Fruit fly (Drosophila melanogaster) whole organism, embryonic: ENCODE results near the gene CG1416.

Experiments
- Aef1 ChIP-seq: fragments of 200-800 bp; sonication (Bioruptor generic); IDR thresholded peaks from 3 replicates; pipeline ENCODE4 v1.3.6; 2022; ENCODE audit warnings: missing biosample characterization, missing genetic modification characterization
- Atf-2 ChIP-seq: fragments of 200-800 bp; sonication (Bioruptor generic); optimal IDR thresholded peaks from 2 replicates; lab custom pipeline; 2016; ENCODE audit warnings: missing biosample characterization, missing genetic modification characterization
- Blimp-1 ChIP-seq: fragments of 200-800 bp; sonication (Bioruptor generic); optimal IDR thresholded peaks from 3 replicates; lab custom pipeline; 2018; ENCODE audit warnings: missing biosample characterization, missing genetic modification characterization, mild to moderate bottlenecking, moderate library complexity, missing genetic modification reagents
- Bteb2 ChIP-seq: fragments of 200-800 bp; sonication (Bioruptor generic); optimal IDR thresholded peaks from 2 replicates; lab custom pipeline; 2016; ENCODE audit warnings: missing biosample characterization, missing genetic modification characterization
- CG10366 ChIP-seq: fragments of 200-800 bp; sonication (Bioruptor generic); IDR thresholded peaks from 2 replicates; pipeline ENCODE4 v1.3.6; 2022; ENCODE audit warnings: missing biosample characterization, missing genetic modification characterization
- CG10979 ChIP-seq: fragments of 200-800 bp; sonication (Bioruptor generic); optimal IDR thresholded peaks from 2 replicates; lab custom pipeline; 2018; ENCODE audit warnings: missing biosample characterization, mild to moderate bottlenecking, missing genetic modification characterization, moderate library complexity
- CG11723 ChIP-seq: fragments of 200-800 bp; sonication (Bioruptor generic); optimal IDR thresholded peaks from 2 replicates; lab custom pipeline; 2017; ENCODE audit warnings: missing biosample characterization, mild to moderate bottlenecking, missing genetic modification characterization
- CG12236 ChIP-seq: fragments of 200-800 bp; sonication (Bioruptor generic); optimal IDR thresholded peaks from 2 replicates; lab custom pipeline; 2016; ENCODE audit warnings: missing biosample characterization, missing genetic modification characterization
- CG13296 ChIP-seq: fragments of 200-800 bp; sonication (Bioruptor generic); optimal IDR thresholded peaks from 3 replicates; lab custom pipeline; 2018; ENCODE audit warnings: missing biosample characterization, mild to moderate bottlenecking, missing genetic modification characterization
- CG13424 ChIP-seq: fragments of 200-800 bp; sonication (Bioruptor generic); optimal IDR thresholded peaks from 2 replicates; lab custom pipeline; 2019; ENCODE audit warnings: missing biosample characterization, mild to moderate bottlenecking, missing genetic modification characterization, moderate library complexity
- CG15073 ChIP-seq: fragments of 200-800 bp; sonication (Bioruptor generic); optimal IDR thresholded peaks from 2 replicates; lab custom pipeline; 2016; ENCODE audit warnings: missing biosample characterization, missing genetic modification characterization
- CG1602 ChIP-seq: fragments of 200-800 bp; sonication (Bioruptor generic); optimal IDR thresholded peaks from 3 replicates; lab custom pipeline; 2016; ENCODE audit warnings: missing biosample characterization, missing genetic modification characterization
- CG16815 ChIP-seq: fragments of 200-800 bp; sonication (Bioruptor generic); optimal IDR thresholded peaks from 3 replicates; lab custom pipeline; 2017; ENCODE audit warnings: missing biosample characterization, mild to moderate bottlenecking, missing genetic modification characterization
- CG17802 ChIP-seq: fragments of 200-800 bp; sonication (Bioruptor generic); optimal IDR thresholded peaks from 2 replicates; lab custom pipeline; 2018; ENCODE audit warnings: missing biosample characterization, mild to moderate bottlenecking, missing genetic modification characterization, moderate library complexity
- CG31388 ChIP-seq: fragments of 200-800 bp; sonication (Bioruptor generic); optimal IDR thresholded peaks from 2 replicates; lab custom pipeline; 2016; ENCODE audit warnings: missing biosample characterization, missing genetic modification characterization
- CG4707 ChIP-seq: fragments of 200-800 bp; sonication (Bioruptor generic); optimal IDR thresholded peaks from 2 replicates; lab custom pipeline; 2018; ENCODE audit warnings: missing biosample characterization, mild to moderate bottlenecking, missing genetic modification characterization, moderate library complexity
- CG7786 ChIP-seq: fragments of 200-800 bp; sonication (Bioruptor generic); optimal IDR thresholded peaks from 2 replicates; lab custom pipeline; 2016; ENCODE audit warnings: missing biosample characterization, missing genetic modification characterization
- CG7963 ChIP-seq: fragments of 200-800 bp; sonication (Bioruptor generic); IDR thresholded peaks from 3 replicates; pipeline ENCODE4 v1.3.6; 2022; ENCODE audit warnings: missing biosample characterization, missing genetic modification characterization; ENCODE audit not compliant: partially characterized antibody
- CG8281 ChIP-seq: fragments of 200-800 bp; sonication (Bioruptor generic); optimal IDR thresholded peaks from 2 replicates; lab custom pipeline; 2018; ENCODE audit warnings: missing biosample characterization, mild to moderate bottlenecking, missing genetic modification characterization, moderate library complexity
- Dip3 ChIP-seq: fragments of 200-800 bp; sonication (Bioruptor generic); optimal IDR thresholded peaks from 3 replicates; lab custom pipeline; 2016; ENCODE audit warnings: missing biosample characterization, missing genetic modification characterization
- Dp ChIP-seq: fragments of 200-800 bp; sonication (Bioruptor generic); optimal IDR thresholded peaks from 2 replicates; lab custom pipeline; 2018; ENCODE audit warnings: missing biosample characterization, mild to moderate bottlenecking, missing genetic modification characterization, moderate library complexity
- HmgD ChIP-seq: fragments of 200-800 bp; sonication (Bioruptor generic); optimal IDR thresholded peaks from 3 replicates; lab custom pipeline; 2016; ENCODE audit warnings: missing biosample characterization, missing genetic modification characterization
- Max ChIP-seq: fragments of 200-800 bp; sonication (Bioruptor generic); optimal IDR thresholded peaks from 2 replicates; lab custom pipeline; 2016; ENCODE audit warnings: missing biosample characterization, mild to moderate bottlenecking, missing genetic modification characterization
- NfI ChIP-seq: fragments of 200-800 bp; sonication (Bioruptor generic); optimal IDR thresholded peaks from 3 replicates; lab custom pipeline; 2018; ENCODE audit warnings: missing biosample characterization, mild to moderate bottlenecking, missing genetic modification characterization, moderate library complexity
- Six4 ChIP-seq: fragments of 200-800 bp; sonication (Bioruptor generic); optimal IDR thresholded peaks from 2 replicates; lab custom pipeline; 2016; ENCODE audit warnings: missing biosample characterization, missing genetic modification characterization
- Sox100B ChIP-seq: fragments of 200-800 bp; sonication (Bioruptor generic); optimal IDR thresholded peaks from 3 replicates; lab custom pipeline; 2018; ENCODE audit warnings: missing biosample characterization, mild to moderate bottlenecking, missing genetic modification characterization
- Trl ChIP-seq, 3 experiments: fragments of >200 bp in 2 of 3; fragments of 200-800 bp in 1 of 3; sonication (Bioruptor generic) in 1 of 3; optimal IDR thresholded peaks; 2 replicates in 1 of 3; 3 replicates in 2 of 3; lab custom pipeline; 2016 to 2017; ENCODE audit warnings: missing biosample characterization in 1 of 3, missing genetic modification characterization in 1 of 3
- Vsx1 ChIP-seq: fragments of 200-800 bp; sonication (Bioruptor generic); optimal IDR thresholded peaks from 2 replicates; lab custom pipeline; 2017; ENCODE audit warnings: missing biosample characterization, mild to moderate bottlenecking, missing genetic modification characterization, missing genetic modification reagents
- bab2 ChIP-seq: fragments of 200-800 bp; sonication (Bioruptor generic); optimal IDR thresholded peaks from 2 replicates; lab custom pipeline; 2016; ENCODE audit warnings: missing biosample characterization, missing genetic modification characterization
- br ChIP-seq: fragments of >200 bp; optimal IDR thresholded peaks from 2 replicates; lab custom pipeline; 2017
- chif ChIP-seq, 2 experiments: fragments of 200-800 bp; sonication (Bioruptor generic); optimal IDR thresholded peaks; 3 replicates each; lab custom pipeline; 2016; ENCODE audit warnings: missing biosample characterization in 2 of 2, missing genetic modification characterization in 2 of 2
- crc ChIP-seq: fragments of 200-800 bp; sonication (Bioruptor generic); optimal IDR thresholded peaks from 2 replicates; lab custom pipeline; 2016; ENCODE audit warnings: missing biosample characterization, missing genetic modification characterization
- ewg ChIP-seq: fragments of 200-800 bp; sonication (Bioruptor generic); optimal IDR thresholded peaks from 3 replicates; lab custom pipeline; 2017; ENCODE audit warnings: mild to moderate bottlenecking, missing biosample characterization, missing genetic modification reagents, missing genetic modification characterization
- exex ChIP-seq: fragments of 200-800 bp; sonication (Bioruptor generic); optimal IDR thresholded peaks from 4 replicates; lab custom pipeline; 2018; ENCODE audit warnings: missing biosample characterization, mild to moderate bottlenecking, missing genetic modification characterization, moderate library complexity
- gsb ChIP-seq: fragments of 200-800 bp; sonication (Bioruptor generic); IDR thresholded peaks from 2 replicates; pipeline ENCODE4 v1.3.6; 2022; ENCODE audit warnings: missing biosample characterization, missing genetic modification characterization
- jing ChIP-seq: fragments of 200-800 bp; sonication (Bioruptor generic); optimal IDR thresholded peaks from 2 replicates; lab custom pipeline; 2018; ENCODE audit warnings: missing biosample characterization, mild to moderate bottlenecking, missing genetic modification characterization
- jumu ChIP-seq: fragments of 200-800 bp; sonication (Bioruptor generic); optimal IDR thresholded peaks from 3 replicates; lab custom pipeline; 2016; ENCODE audit warnings: missing biosample characterization, missing genetic modification characterization
- nom ChIP-seq: fragments of 200-800 bp; sonication (Bioruptor generic); optimal IDR thresholded peaks from 2 replicates; lab custom pipeline; 2017; ENCODE audit warnings: missing biosample characterization, missing genetic modification characterization, mild to moderate bottlenecking, moderate library complexity, missing genetic modification reagents
- org-1 ChIP-seq: fragments of 200-800 bp; sonication (Bioruptor generic); optimal IDR thresholded peaks from 2 replicates; lab custom pipeline; 2017; ENCODE audit warnings: missing biosample characterization, missing genetic modification characterization
- pb ChIP-seq: fragments of 200-800 bp; sonication (Bioruptor generic); optimal IDR thresholded peaks from 3 replicates; lab custom pipeline; 2016; ENCODE audit warnings: missing biosample characterization, missing genetic modification characterization
- pho ChIP-seq: fragments of 200-800 bp; sonication (Bioruptor generic); optimal IDR thresholded peaks from 2 replicates; lab custom pipeline; 2016; ENCODE audit warnings: missing biosample characterization, missing genetic modification characterization
- pzg ChIP-seq: fragments of 200-800 bp; sonication (Bioruptor generic); optimal IDR thresholded peaks from 3 replicates; lab custom pipeline; 2018; ENCODE audit warnings: missing biosample characterization, mild to moderate bottlenecking, missing genetic modification characterization, moderate library complexity
- salm ChIP-seq: fragments of 200-800 bp; sonication (Bioruptor generic); optimal IDR thresholded peaks from 2 replicates; lab custom pipeline; 2018; ENCODE audit warnings: missing biosample characterization, mild to moderate bottlenecking, missing genetic modification characterization
- scrt ChIP-seq: fragments of 200-800 bp; sonication (Bioruptor generic); optimal IDR thresholded peaks from 2 replicates; lab custom pipeline; 2018; ENCODE audit warnings: missing biosample characterization, mild to moderate bottlenecking, missing genetic modification characterization, moderate library complexity
- sens ChIP-seq: fragments of 200-800 bp; sonication (Bioruptor generic); peaks from one replicate; lab custom pipeline; 2016; ENCODE audit warnings: missing biosample characterization, missing genetic modification characterization
- sr ChIP-seq: fragments of 200-800 bp; sonication (Bioruptor generic); IDR thresholded peaks from 3 replicates; pipeline ENCODE4 v1.3.6; 2022; ENCODE audit warnings: missing biosample characterization, missing genetic modification characterization
- stc ChIP-seq: fragments of 200-800 bp; sonication (Bioruptor generic); IDR thresholded peaks from 2 replicates; pipeline ENCODE4 v1.3.6; 2022; ENCODE audit warnings: missing biosample characterization, missing genetic modification characterization
- tio ChIP-seq: fragments of 200-800 bp; sonication (Bioruptor generic); optimal IDR thresholded peaks from 2 replicates; lab custom pipeline; 2017; ENCODE audit warnings: missing biosample characterization, missing genetic modification characterization, inconsistent platforms
- trem ChIP-seq: fragments of 200-800 bp; optimal IDR thresholded peaks from 3 replicates; lab custom pipeline; 2019; ENCODE audit warnings: missing biosample characterization, mild to moderate bottlenecking, missing genetic modification characterization, moderate library complexity

The CG1416 gene

dm6 chr2L:21794547-21795341 lies 36.9 kb downstream of the CG1416 start (continued):
- TF ChIP-seq CG8281 (peak; percentile 89), jing (GFP tag; lab: Kevin White, UChicago) (peak; percentile 95), crc (GFP tag; lab: Kevin White, UChicago) (peak; percentile 94), HmgD (GFP tag; lab: Kevin White, UChicago) (peak; percentile 91), CG1602 (peak; percentile 97), pb (GFP tag; lab: Kevin White, UChicago) (peak; percentile 94), Vsx1 (peak; percentile 90), CG7963 (GFP tag; lab: Robert Waterston, UW) (no peak), CG10979 (tag; lab: Kevin White, UChicago) (peak; percentile 98), Dip3 (GFP tag; lab: Kevin White, UChicago) (peak; percentile 96), CG16815 (GFP tag; lab: Kevin White, UChicago) (peak; percentile 96), Max (GFP tag; lab: Kevin White, UChicago) (peak; percentile 96), sr (GFP tag; lab: Robert Waterston, UW) (no peak; the same call in 2 of the 3 replicates), Blimp-1 (GFP tag; lab: Kevin White, UChicago) (peak; percentile 95), org-1 (GFP tag; lab: Kevin White, UChicago) (peak; percentile 94), Aef1 (GFP tag; lab: Robert Waterston, UW) (peak; percentile 96), exex (peak; percentile 87), jumu (GFP tag; lab: Kevin White, UChicago) (peak; percentile 95), Dp (GFP tag; lab: Kevin White, UChicago) (no peak), CG13296 (GFP tag; lab: Kevin White, UChicago) (peak; percentile 96), scrt (GFP tag; lab: Kevin White, UChicago) (peak; percentile 95), CG4707 (GFP tag; lab: Kevin White, UChicago) (peak; percentile 86), nom (GFP tag; lab: Kevin White, UChicago) (peak; percentile 92), salm (tag; lab: Kevin White, UChicago) (peak; percentile 93), CG11723 (GFP tag; lab: Kevin White, UChicago) (peak; percentile 94), chif (GFP tag; optimal IDR thresholded peaks at IDR 0.05; lab: Kevin White, UChicago) (peak; percentile 95 to 98), gsb (GFP tag; lab: Robert Waterston, UW) (peak; percentile 93), Trl (optimal IDR thresholded peaks at IDR 0.05; lab: Kevin White, UChicago) (peak; percentile 81 to 90), Trl (GFP tag; optimal IDR thresholded peaks at IDR 0.05; lab: Kevin White, UChicago) (peak; percentile 97), CG31388 (peak; percentile 94), CG7786 (GFP tag; lab: Kevin White, UChicago) (peak; percentile 95), Bteb2 (peak; percentile 95), CG13424 (tag; lab: Kevin White, UChicago) (peak; percentile 98), trem (tag; lab: Kevin White, UChicago) (peak; percentile 95), Atf-2 (peak; percentile 97), CG10366 (GFP tag; lab: Robert Waterston, UW) (peak; percentile 97), stc (GFP tag; lab: Robert Waterston, UW) (peak; percentile 97), pho (peak; percentile 96), tio (GFP tag; lab: Kevin White, UChicago) (peak; percentile 96), CG17802 (tag; lab: Kevin White, UChicago) (peak; percentile 85), pzg (GFP tag; lab: Kevin White, UChicago) (peak; percentile 16), CG15073 (peak; percentile 81), CG12236 (GFP tag; lab: Kevin White, UChicago) (peak; percentile 95), sens (GFP tag; lab: Kevin White, UChicago) (peak; percentile 99), bab2 (peak; percentile 97), Six4 (GFP tag; lab: Kevin White, UChicago) (peak; percentile 97), ewg (GFP tag; lab: Kevin White, UChicago) (peak; percentile 94), br (lab: Kevin White, UChicago) (no peak), NfI (GFP tag; lab: Kevin White, UChicago) (peak; percentile 98), Sox100B (GFP tag; lab: Kevin White, UChicago) (peak; percentile 95)
